Fruit fly (Drosophila melanogaster) whole organism, embryonic: ENCODE data around the gene Gr64d.

Source experiments
- Ada2b ChIP-seq: fragments of 200-800 bp; sonication (Bioruptor generic); IDR thresholded peaks from 2 replicates; pipeline ENCODE4 v1.3.6; 2022; ENCODE audit warnings: missing biosample characterization, missing genetic modification characterization
- Antp ChIP-seq: fragments of 200-800 bp; sonication (Bioruptor generic); optimal IDR thresholded peaks from 3 replicates; lab custom pipeline; 2016; ENCODE audit warnings: missing biosample characterization, missing genetic modification characterization
- B-H2 ChIP-seq: fragments of 200-800 bp; sonication (Bioruptor generic); optimal IDR thresholded peaks from 2 replicates; lab custom pipeline; 2018; ENCODE audit warnings: missing biosample characterization, mild to moderate bottlenecking, missing genetic modification characterization
- CG10321 ChIP-seq: fragments of 200-800 bp; sonication (Bioruptor generic); IDR thresholded peaks from 2 replicates; pipeline ENCODE4 v1.3.6; 2022; ENCODE audit warnings: missing biosample characterization, missing genetic modification characterization
- CG12659 ChIP-seq: fragments of 200-800 bp; sonication (Bioruptor generic); optimal IDR thresholded peaks from 3 replicates; lab custom pipeline; 2017; ENCODE audit warnings: mild to moderate bottlenecking, missing biosample characterization, missing genetic modification reagents, missing genetic modification characterization
- CG14860 ChIP-seq: fragments of 200-800 bp; sonication (Bioruptor generic); IDR thresholded peaks from 3 replicates; pipeline ENCODE4 v1.3.6; 2022; ENCODE audit warnings: missing biosample characterization, missing genetic modification characterization; ENCODE audit not compliant: partially characterized antibody
- CG15696 ChIP-seq: fragments of 200-800 bp; sonication (Bioruptor generic); optimal IDR thresholded peaks from 2 replicates; lab custom pipeline; 2019; ENCODE audit warnings: missing biosample characterization, mild to moderate bottlenecking, missing genetic modification characterization, moderate library complexity
- CG17361 ChIP-seq: fragments of 200-800 bp; sonication (Bioruptor generic); IDR thresholded peaks from 3 replicates; pipeline ENCODE4 v1.3.6; 2022; ENCODE audit warnings: missing biosample characterization, missing genetic modification characterization
- CG17802 ChIP-seq: fragments of 200-800 bp; sonication (Bioruptor generic); optimal IDR thresholded peaks from 2 replicates; lab custom pipeline; 2018; ENCODE audit warnings: missing biosample characterization, mild to moderate bottlenecking, missing genetic modification characterization, moderate library complexity
- CG34224 ChIP-seq: fragments of 200-800 bp; sonication (Bioruptor generic); IDR thresholded peaks from 3 replicates; pipeline ENCODE4 v1.3.6; 2022; ENCODE audit warnings: missing biosample characterization, missing genetic modification characterization; ENCODE audit not compliant: partially characterized antibody
- CG3726 ChIP-seq: fragments of 200-800 bp; sonication (Bioruptor generic); IDR thresholded peaks from 3 replicates; pipeline ENCODE4, ENCODE4 v1.3.6; 2022; ENCODE audit warnings: missing biosample characterization, missing genetic modification characterization
- CG4820 ChIP-seq: fragments of 200-800 bp; sonication (Bioruptor generic); optimal IDR thresholded peaks from 3 replicates; lab custom pipeline; 2016; ENCODE audit warnings: missing biosample characterization, missing genetic modification characterization
- CG6689 ChIP-seq: fragments of 200-800 bp; sonication (Bioruptor generic); IDR thresholded peaks from 2 replicates; pipeline ENCODE4 v1.3.6; 2022; ENCODE audit warnings: missing biosample characterization, missing genetic modification characterization
- CG7556 ChIP-seq: fragments of 200-800 bp; sonication (Bioruptor generic); optimal IDR thresholded peaks from 2 replicates; lab custom pipeline; 2017; ENCODE audit warnings: missing biosample characterization, mild to moderate bottlenecking, missing genetic modification characterization
- CG7786 ChIP-seq: fragments of 200-800 bp; sonication (Bioruptor generic); optimal IDR thresholded peaks from 2 replicates; lab custom pipeline; 2016; ENCODE audit warnings: missing biosample characterization, missing genetic modification characterization
- CG7839 ChIP-seq: fragments of 200-800 bp; sonication (Bioruptor generic); optimal IDR thresholded peaks from 3 replicates; lab custom pipeline; 2018; ENCODE audit warnings: missing biosample characterization, mild to moderate bottlenecking, missing genetic modification characterization, moderate library complexity
- CG7963 ChIP-seq: fragments of 200-800 bp; sonication (Bioruptor generic); IDR thresholded peaks from 3 replicates; pipeline ENCODE4 v1.3.6; 2022; ENCODE audit warnings: missing biosample characterization, missing genetic modification characterization; ENCODE audit not compliant: partially characterized antibody
- CG9727 ChIP-seq: fragments of 200-800 bp; sonication (Bioruptor generic); optimal IDR thresholded peaks from 3 replicates; lab custom pipeline; 2017; ENCODE audit warnings: missing biosample characterization, mild to moderate bottlenecking, missing genetic modification characterization
- Dll ChIP-seq: fragments of 200-800 bp; sonication (Bioruptor generic); IDR thresholded peaks from 4 replicates; pipeline ENCODE4 v1.3.6; 2022; ENCODE audit warnings: missing biosample characterization, missing genetic modification characterization; ENCODE audit not compliant: partially characterized antibody
- Ets97D ChIP-seq: fragments of 200-800 bp; sonication (Bioruptor generic); optimal IDR thresholded peaks from 3 replicates; lab custom pipeline; 2016; ENCODE audit warnings: missing biosample characterization, missing genetic modification characterization
- Fer3 ChIP-seq: fragments of 200-800 bp; sonication (Bioruptor generic); optimal IDR thresholded peaks from 2 replicates; lab custom pipeline; 2018; ENCODE audit warnings: missing biosample characterization, mild to moderate bottlenecking, missing genetic modification characterization, moderate library complexity
- H15 ChIP-seq: fragments of 200-800 bp; sonication (Bioruptor generic); IDR thresholded peaks from 3 replicates; pipeline ENCODE4 v1.3.6; 2022; ENCODE audit warnings: missing biosample characterization, missing genetic modification characterization
- HLH3B ChIP-seq: fragments of 200-800 bp; sonication (Bioruptor generic); IDR thresholded peaks from 2 replicates; pipeline ENCODE4 v1.3.6; 2022; ENCODE audit warnings: missing biosample characterization, missing genetic modification characterization
- HLH4C ChIP-seq: fragments of 200-800 bp; sonication (Bioruptor generic); IDR thresholded peaks from 3 replicates; pipeline ENCODE4 v1.3.6; 2022; ENCODE audit warnings: missing biosample characterization, missing genetic modification characterization; ENCODE audit not compliant: partially characterized antibody
- HmgZ ChIP-seq: fragments of 200-800 bp; sonication (Bioruptor generic); optimal IDR thresholded peaks from 2 replicates; lab custom pipeline; 2018; ENCODE audit warnings: missing biosample characterization, mild to moderate bottlenecking, missing genetic modification characterization
- Oaz ChIP-seq: fragments of 200-800 bp; sonication (Bioruptor generic); IDR thresholded peaks from 2 replicates; pipeline ENCODE4 v1.3.6; 2022; ENCODE audit warnings: missing biosample characterization, missing genetic modification characterization
- Opbp ChIP-seq: fragments of 200-800 bp; sonication (Bioruptor generic); IDR thresholded peaks from 3 replicates; pipeline ENCODE4 v1.3.6; 2022; ENCODE audit warnings: missing biosample characterization, missing genetic modification characterization; ENCODE audit not compliant: partially characterized antibody
- PHDP ChIP-seq: fragments of 200-800 bp; sonication (Bioruptor generic); optimal IDR thresholded peaks from 3 replicates; lab custom pipeline; 2018; ENCODE audit warnings: missing biosample characterization, mild to moderate bottlenecking, missing genetic modification characterization, moderate library complexity
- Sry-β ChIP-seq: fragments of 200-800 bp; sonication (Bioruptor generic); optimal IDR thresholded peaks from 2 replicates; lab custom pipeline; 2018; ENCODE audit warnings: missing biosample characterization, mild to moderate bottlenecking, missing genetic modification characterization, moderate library complexity
- Tbp ChIP-seq: fragments of >200 bp; optimal IDR thresholded peaks from 2 replicates; lab custom pipeline; 2018; ENCODE audit warnings: missing biosample characterization, missing genetic modification characterization
- al ChIP-seq: fragments of 200-800 bp; sonication (Bioruptor generic); IDR thresholded peaks from 2 replicates; pipeline ENCODE4 v1.3.6; 2022; ENCODE audit warnings: missing biosample characterization, missing genetic modification characterization
- ase ChIP-seq: fragments of 200-800 bp; sonication (Bioruptor generic); IDR thresholded peaks from 3 replicates; pipeline ENCODE4 v1.3.6; 2022; ENCODE audit warnings: missing biosample characterization, missing genetic modification characterization
- ci ChIP-seq: fragments of 200-800 bp; sonication (Bioruptor generic); IDR thresholded peaks from 3 replicates; pipeline ENCODE4 v1.3.6; 2022; ENCODE audit warnings: missing biosample characterization, missing genetic modification characterization
- dan ChIP-seq: fragments of 200-800 bp; sonication (Bioruptor generic); IDR thresholded peaks from 2 replicates; pipeline ENCODE4 v1.3.6; 2022; ENCODE audit warnings: missing biosample characterization, missing genetic modification characterization
- dati ChIP-seq: fragments of 200-800 bp; sonication (Bioruptor generic); IDR thresholded peaks from 2 replicates; pipeline ENCODE4 v1.3.6; 2022; ENCODE audit warnings: missing biosample characterization, missing genetic modification characterization
- fu2 ChIP-seq: fragments of 200-800 bp; sonication (Bioruptor generic); optimal IDR thresholded peaks from 2 replicates; lab custom pipeline; 2016; ENCODE audit warnings: missing biosample characterization, missing genetic modification characterization
- gce ChIP-seq: fragments of 200-800 bp; sonication (Bioruptor generic); IDR thresholded peaks from 3 replicates; pipeline ENCODE4 v1.3.6; 2022; ENCODE audit warnings: missing biosample characterization, missing genetic modification characterization
- grn ChIP-seq: fragments of 200-800 bp; sonication (Bioruptor generic); optimal IDR thresholded peaks from 3 replicates; lab custom pipeline; 2017; ENCODE audit warnings: missing biosample characterization, missing genetic modification characterization
- gsb-n ChIP-seq: fragments of 200-800 bp; sonication (Bioruptor generic); optimal IDR thresholded peaks from 3 replicates; lab custom pipeline; 2018; ENCODE audit warnings: missing biosample characterization, mild to moderate bottlenecking, missing genetic modification characterization
- insv ChIP-seq, 2 experiments: fragments of 200-800 bp; sonication (Bioruptor generic); optimal IDR thresholded peaks; 3 replicates each; lab custom pipeline; 2016 to 2018; ENCODE audit warnings: missing biosample characterization in 2 of 2, missing genetic modification characterization in 2 of 2
- jigr1 ChIP-seq: fragments of 200-800 bp; sonication (Bioruptor generic); IDR thresholded peaks from 3 replicates; pipeline ENCODE4 v1.3.6; 2022; ENCODE audit warnings: missing biosample characterization, missing genetic modification characterization
- lilli ChIP-seq: fragments of 200-800 bp; sonication (Bioruptor generic); optimal IDR thresholded peaks from 3 replicates; lab custom pipeline; 2016; ENCODE audit warnings: missing biosample characterization, missing genetic modification characterization
- nmo ChIP-seq: fragments of 200-800 bp; sonication (Bioruptor generic); optimal IDR thresholded peaks from 2 replicates; lab custom pipeline; 2018; ENCODE audit warnings: missing biosample characterization, mild to moderate bottlenecking, missing genetic modification characterization, moderate library complexity
- peb ChIP-seq: fragments of 200-800 bp; sonication (Bioruptor generic); IDR thresholded peaks from 2 replicates; pipeline ENCODE4 v1.3.6; 2022; ENCODE audit warnings: missing biosample characterization, missing genetic modification characterization
- ro ChIP-seq: fragments of 200-800 bp; sonication (Bioruptor generic); IDR thresholded peaks from 2 replicates; pipeline ENCODE4 v1.3.6; 2022; ENCODE audit warnings: missing biosample characterization, missing genetic modification characterization
- sens-2 ChIP-seq: fragments of 200-800 bp; sonication (Bioruptor generic); IDR thresholded peaks from 2 replicates; pipeline ENCODE4 v1.3.6; 2022; ENCODE audit warnings: missing biosample characterization, missing genetic modification characterization
- sim ChIP-seq: fragments of 200-800 bp; sonication (Bioruptor generic); IDR thresholded peaks from 2 replicates; pipeline ENCODE4 v1.3.6; 2022; ENCODE audit warnings: missing biosample characterization, missing genetic modification characterization
- so ChIP-seq: fragments of 200-800 bp; sonication (Bioruptor generic); IDR thresholded peaks from 3 replicates; pipeline ENCODE4 v1.3.6; 2022; ENCODE audit warnings: missing biosample characterization, missing genetic modification characterization
- tx ChIP-seq: fragments of 200-800 bp; sonication (Bioruptor generic); optimal IDR thresholded peaks from 2 replicates; lab custom pipeline; 2016; ENCODE audit warnings: missing biosample characterization, missing genetic modification characterization
- z ChIP-seq: fragments of 200-800 bp; sonication (Bioruptor generic); IDR thresholded peaks from 3 replicates; pipeline ENCODE4 v1.3.6; 2022; ENCODE audit warnings: missing biosample characterization, missing genetic modification characterization

Gene Gr64d

dm6 chr3L:4014349-4014748 is 17.5 kb upstream of the Gr64d start (continued):
- TF ChIP-seq ase (GFP tag; lab: Robert Waterston, UW), result peak; percentile 7; the same call in 1 of the 3 replicates
- peak; percentile 13; the same call in 1 of the 2 replicates for TF ChIP-seq CG6689 (GFP tag; lab: Robert Waterston, UW)
- TF ChIP-seq CG15696 (tag; lab: Kevin White, UChicago), result no peak
- TF ChIP-seq CG4820 (GFP tag; lab: Kevin White, UChicago), result peak; percentile 6
- no peak for TF ChIP-seq lilli
- 0 out of 3 replicates have a peak, but pooled peaks have one; percentile 15 for TF ChIP-seq H15 (GFP tag; lab: Robert Waterston, UW)

dm6 chr3L:4016754-4017153 is 15.1 kb upstream of the Gr64d start:
- no peak for TF ChIP-seq CG10321 (GFP tag; lab: Robert Waterston, UW)
- peak; percentile 87 for TF ChIP-seq ci (GFP tag; lab: Robert Waterston, UW)
- peak; percentile 21 for TF ChIP-seq tx (GFP tag; lab: Kevin White, UChicago)
- TF ChIP-seq CG7963 (GFP tag; lab: Robert Waterston, UW), result no peak
- TF ChIP-seq peb, result peak; percentile 57
- TF ChIP-seq sens-2 (GFP tag; lab: Robert Waterston, UW), result peak; percentile 75; the same call in 1 of the 2 replicates
- TF ChIP-seq CG7839 (tag; lab: Kevin White, UChicago), result peak; percentile 70
- TF ChIP-seq B-H2 (GFP tag; lab: Kevin White, UChicago), result no peak
- no peak for TF ChIP-seq gce (GFP tag; lab: Robert Waterston, UW)
- TF ChIP-seq Fer3 (tag; lab: Kevin White, UChicago), result peak; percentile 11
- TF ChIP-seq dati (GFP tag; lab: Robert Waterston, UW), result peak; percentile 70
- peak; percentile 52 for TF ChIP-seq CG7786
- peak; percentile 60; the same call in 2 of the 3 replicates for TF ChIP-seq CG3726
- peak; percentile 65 for TF ChIP-seq gsb-n (tag; lab: Kevin White, UChicago)
- no peak for TF ChIP-seq fu2 (GFP tag; lab: Kevin White, UChicago)
- TF ChIP-seq CG34224 (GFP tag; lab: Robert Waterston, UW), result no peak
- TF ChIP-seq Tbp (GFP tag; lab: Kevin White, UChicago), result no peak
- TF ChIP-seq al (GFP tag; lab: Robert Waterston, UW), result no peak
- TF ChIP-seq Opbp, result no peak
- TF ChIP-seq Sry-β (GFP tag; lab: Kevin White, UChicago), result no peak
- TF ChIP-seq HLH4C, result no peak
- TF ChIP-seq CG17802 (tag; lab: Kevin White, UChicago), result peak; percentile 25
- peak; percentile 68 for TF ChIP-seq CG9727 (GFP tag; lab: Kevin White, UChicago)
- no peak for TF ChIP-seq HmgZ (tag; lab: Kevin White, UChicago)
- TF ChIP-seq so, result 0 out of 3 replicates have a peak, but pooled peaks have one; percentile 13
- no peak for TF ChIP-seq grn (GFP tag; lab: Kevin White, UChicago)
- TF ChIP-seq CG7556 (GFP tag; lab: Kevin White, UChicago), result peak; percentile 27
- peak; percentile 72 for TF ChIP-seq Antp (GFP tag; lab: Kevin White, UChicago)
- TF ChIP-seq HLH3B (GFP tag; lab: Robert Waterston, UW), result peak; percentile 67
- no peak for TF ChIP-seq insv (GFP tag; optimal IDR thresholded peaks at IDR 0.05; lab: Kevin White, UChicago)
- TF ChIP-seq ro, result no peak; the same call in 1 of the 2 replicates
- no peak for TF ChIP-seq Oaz (GFP tag; lab: Robert Waterston, UW)
- peak; percentile 36; the same call in 1 of the 3 replicates for TF ChIP-seq jigr1 (GFP tag; lab: Robert Waterston, UW)
- TF ChIP-seq Ada2b (GFP tag; lab: Robert Waterston, UW), result peak; percentile 61
- TF ChIP-seq z, result 0 out of 3 replicates have a peak, but pooled peaks have one; percentile 15
- TF ChIP-seq dan (GFP tag; lab: Robert Waterston, UW), result peak; percentile 78
- TF ChIP-seq CG14860 (GFP tag; lab: Robert Waterston, UW), result no peak
- peak; percentile 48 for TF ChIP-seq PHDP (tag; lab: Kevin White, UChicago)
- peak; percentile 64 for TF ChIP-seq CG17361 (GFP tag; lab: Robert Waterston, UW)
- peak; percentile 79 for TF ChIP-seq nmo (GFP tag; lab: Kevin White, UChicago)
- peak; percentile 11 for TF ChIP-seq CG12659 (GFP tag; lab: Kevin White, UChicago)
- TF ChIP-seq sim (GFP tag; lab: Robert Waterston, UW), result 0 out of 2 replicates have a peak, but pooled peaks have one; percentile 17
- peak; percentile 4 for TF ChIP-seq Ets97D
- no peak for TF ChIP-seq Dll (GFP tag; lab: Robert Waterston, UW)
